Worm (Caenorhabditis elegans) whole organism, L3 larva: Measurements from ENCODE around the gene K04C2.8.

Source experiments
- ZK546.5 ChIP-seq: sonication (generic microtip); optimal IDR thresholded peaks from 2 replicates; lab custom pipeline; 2017; ENCODE audit warnings: missing biosample characterization, missing genetic modification characterization
- aly-2 ChIP-seq: fragments of 150-350 bp; optimal IDR thresholded peaks from 2 replicates; lab custom pipeline; 2014; ENCODE audit warnings: missing biosample characterization, missing genetic modification characterization
- ama-1 ChIP-seq: fragments of 150-350 bp; optimal IDR thresholded peaks from 2 replicates; lab custom pipeline; 2018
- ceh-16 ChIP-seq: sonication (generic microtip); optimal IDR thresholded peaks from 2 replicates; lab custom pipeline; 2017; ENCODE audit warnings: missing biosample characterization, missing genetic modification characterization
- ceh-28 ChIP-seq: fragments of 150-350 bp; optimal IDR thresholded peaks from 2 replicates; lab custom pipeline; 2014; ENCODE audit warnings: missing biosample characterization, missing genetic modification reagents, missing genetic modification characterization
- ceh-82 ChIP-seq: fragments of 150-350 bp; optimal IDR thresholded peaks from 2 replicates; lab custom pipeline; 2014; ENCODE audit warnings: missing biosample characterization, missing genetic modification characterization
- daf-12 ChIP-seq: fragments of 150-350 bp; optimal IDR thresholded peaks from 2 replicates; lab custom pipeline; 2014; ENCODE audit warnings: missing biosample characterization, missing genetic modification reagents, missing genetic modification characterization
- egl-27 ChIP-seq: sonication (generic microtip); optimal IDR thresholded peaks from 4 replicates; lab custom pipeline; 2017; ENCODE audit warnings: missing biosample characterization, missing genetic modification reagents, missing genetic modification characterization
- egl-5 ChIP-seq: fragments of 150-350 bp; optimal IDR thresholded peaks from 2 replicates; lab custom pipeline; 2017; ENCODE audit warnings: missing biosample characterization, missing genetic modification reagents, missing genetic modification characterization, inconsistent platforms
- elt-2 ChIP-seq: sonication (generic microtip); optimal IDR thresholded peaks from 2 replicates; lab custom pipeline; 2016; ENCODE audit warnings: missing genetic modification reagents, mild to moderate bottlenecking, missing genetic modification characterization, missing compliant biosample characterization
- hmg-11 ChIP-seq: sonication (generic microtip); optimal IDR thresholded peaks from 2 replicates; lab custom pipeline; 2016; ENCODE audit warnings: missing genetic modification characterization, missing compliant biosample characterization
- jun-1 ChIP-seq: fragments of 150-350 bp; optimal IDR thresholded peaks from 2 replicates; lab custom pipeline; 2014; ENCODE audit warnings: missing biosample characterization, missing genetic modification reagents, missing genetic modification characterization
- lin-15B ChIP-seq: fragments of 150-350 bp; optimal IDR thresholded peaks from 2 replicates; lab custom pipeline; 2014; ENCODE audit warnings: missing biosample characterization, missing genetic modification characterization
- lin-39 ChIP-seq: fragments of 150-350 bp; optimal IDR thresholded peaks from 2 replicates; lab custom pipeline; 2018; ENCODE audit warnings: missing biosample characterization, missing genetic modification reagents, missing genetic modification characterization
- mdl-1 ChIP-seq: fragments of 150-350 bp; optimal IDR thresholded peaks from 2 replicates; lab custom pipeline; 2014; ENCODE audit warnings: missing biosample characterization, missing genetic modification characterization
- mml-1 ChIP-seq: fragments of 150-350 bp; sonication (generic microtip); optimal IDR thresholded peaks from 3 replicates; lab custom pipeline; 2014; ENCODE audit warnings: missing biosample characterization, missing genetic modification characterization
- nfya-1 ChIP-seq: sonication (generic microtip); optimal IDR thresholded peaks from 2 replicates; lab custom pipeline; 2017; ENCODE audit warnings: missing genetic modification characterization, mild to moderate bottlenecking, missing compliant biosample characterization, antibody characterized with exemption, moderate library complexity; ENCODE audit not compliant: insufficient read depth
- nhr-11 ChIP-seq: fragments of 150-350 bp; optimal IDR thresholded peaks from 2 replicates; lab custom pipeline; 2014; ENCODE audit warnings: missing biosample characterization, missing genetic modification characterization
- nhr-12 ChIP-seq: fragments of 150-350 bp; optimal IDR thresholded peaks from 2 replicates; lab custom pipeline; 2014; ENCODE audit warnings: missing biosample characterization, missing genetic modification characterization
- nhr-23 ChIP-seq: fragments of 150-350 bp; optimal IDR thresholded peaks from 2 replicates; lab custom pipeline; 2014; ENCODE audit warnings: missing biosample characterization, missing genetic modification reagents, missing genetic modification characterization
- nhr-237 ChIP-seq: fragments of 150-350 bp; optimal IDR thresholded peaks from 2 replicates; lab custom pipeline; 2014; ENCODE audit warnings: missing biosample characterization, missing genetic modification characterization
- nhr-25 ChIP-seq: sonication (generic microtip); optimal IDR thresholded peaks from 2 replicates; lab custom pipeline; 2017; ENCODE audit warnings: missing biosample characterization, missing genetic modification characterization
- nhr-28 ChIP-seq: fragments of 150-350 bp; optimal IDR thresholded peaks from 2 replicates; lab custom pipeline; 2014; ENCODE audit warnings: missing biosample characterization, missing genetic modification characterization
- nhr-76 ChIP-seq: fragments of 150-350 bp; sonication (generic microtip); optimal IDR thresholded peaks from 5 replicates; lab custom pipeline; 2014; ENCODE audit warnings: missing biosample characterization, missing genetic modification characterization
- nhr-77 ChIP-seq: fragments of 150-350 bp; optimal IDR thresholded peaks from 2 replicates; lab custom pipeline; 2014; ENCODE audit warnings: missing biosample characterization, missing genetic modification characterization
- pha-4 ChIP-seq: fragments of 150-350 bp; optimal IDR thresholded peaks from 2 replicates; lab custom pipeline; 2014; ENCODE audit warnings: missing biosample characterization, missing genetic modification reagents, missing genetic modification characterization
- pqm-1 ChIP-seq: fragments of 150-350 bp; optimal IDR thresholded peaks from 2 replicates; lab custom pipeline; 2017; ENCODE audit warnings: missing biosample characterization, missing genetic modification characterization, inconsistent platforms
- sea-2 ChIP-seq: fragments of 150-350 bp; sonication (generic microtip); optimal IDR thresholded peaks from 4 replicates; lab custom pipeline; 2014; ENCODE audit warnings: missing biosample characterization, missing genetic modification reagents, missing genetic modification characterization
- skn-1 ChIP-seq: fragments of 150-350 bp; optimal IDR thresholded peaks from 2 replicates; lab custom pipeline; 2014; ENCODE audit warnings: missing biosample characterization, missing genetic modification characterization
- unc-62 ChIP-seq: fragments of 150-350 bp; sonication (generic microtip); optimal IDR thresholded peaks from 4 replicates; lab custom pipeline; 2014; ENCODE audit warnings: missing biosample characterization, missing genetic modification reagents, missing genetic modification characterization
- ztf-4 ChIP-seq: fragments of 150-350 bp; optimal IDR thresholded peaks from 2 replicates; lab custom pipeline; 2014; ENCODE audit warnings: missing biosample characterization, missing genetic modification characterization

Gene K04C2.8

ce11 chrIII:6898518-6898917 is 28.4 kb downstream of the K04C2.8 start:
- TF ChIP-seq jun-1 (peak; percentile 27), elt-2 (tag; lab: Kevin White, UChicago) (peak; percentile 4), lin-39 (tag; lab: Kevin White, UChicago) (no peak), nhr-77 (tag; lab: Kevin White, UChicago) (no peak), nfya-1 (peak; percentile 1), sea-2 (GFP tag; lab: Kevin White, UChicago) (no peak), ztf-4 (tag; lab: Kevin White, UChicago) (no peak), mml-1 (tag; lab: Kevin White, UChicago) (peak; percentile 33), nhr-11 (tag; lab: Kevin White, UChicago) (peak; percentile 54), nhr-25 (tag; lab: Kevin White, UChicago) (peak; percentile 36), unc-62 (GFP tag; lab: Kevin White, UChicago) (no peak), skn-1 (no peak), lin-15B (no peak), pqm-1 (peak; percentile 44), nhr-23 (tag; lab: Kevin White, UChicago) (peak; percentile 64)

DNA sequence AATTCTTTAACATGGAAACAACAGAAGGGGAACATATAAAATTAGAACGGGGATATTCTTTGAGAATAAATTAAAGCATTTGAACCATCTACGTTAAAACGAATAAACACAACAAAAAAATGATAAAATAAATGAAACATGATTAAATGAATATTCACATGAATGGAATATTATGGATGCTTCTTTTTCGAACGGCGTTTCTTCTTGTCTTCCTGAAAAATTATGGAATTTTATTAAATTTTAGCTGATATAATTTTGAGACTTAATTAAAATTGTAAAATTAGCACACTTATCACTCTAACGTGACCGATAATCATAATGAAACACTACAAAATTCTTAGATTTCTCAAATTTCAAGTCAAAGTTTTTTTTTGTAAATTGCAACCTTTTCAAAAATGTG is 30.5 kb downstream of the K04C2.8 start:
- TF ChIP-seq nhr-23 (tag; lab: Kevin White, UChicago) = peak; percentile 2
- TF ChIP-seq nhr-11 (tag; lab: Kevin White, UChicago) = no peak
- peak; percentile 23 for TF ChIP-seq ceh-28
- TF ChIP-seq aly-2 (tag; lab: Kevin White, UChicago) = peak; percentile 9

DNA sequence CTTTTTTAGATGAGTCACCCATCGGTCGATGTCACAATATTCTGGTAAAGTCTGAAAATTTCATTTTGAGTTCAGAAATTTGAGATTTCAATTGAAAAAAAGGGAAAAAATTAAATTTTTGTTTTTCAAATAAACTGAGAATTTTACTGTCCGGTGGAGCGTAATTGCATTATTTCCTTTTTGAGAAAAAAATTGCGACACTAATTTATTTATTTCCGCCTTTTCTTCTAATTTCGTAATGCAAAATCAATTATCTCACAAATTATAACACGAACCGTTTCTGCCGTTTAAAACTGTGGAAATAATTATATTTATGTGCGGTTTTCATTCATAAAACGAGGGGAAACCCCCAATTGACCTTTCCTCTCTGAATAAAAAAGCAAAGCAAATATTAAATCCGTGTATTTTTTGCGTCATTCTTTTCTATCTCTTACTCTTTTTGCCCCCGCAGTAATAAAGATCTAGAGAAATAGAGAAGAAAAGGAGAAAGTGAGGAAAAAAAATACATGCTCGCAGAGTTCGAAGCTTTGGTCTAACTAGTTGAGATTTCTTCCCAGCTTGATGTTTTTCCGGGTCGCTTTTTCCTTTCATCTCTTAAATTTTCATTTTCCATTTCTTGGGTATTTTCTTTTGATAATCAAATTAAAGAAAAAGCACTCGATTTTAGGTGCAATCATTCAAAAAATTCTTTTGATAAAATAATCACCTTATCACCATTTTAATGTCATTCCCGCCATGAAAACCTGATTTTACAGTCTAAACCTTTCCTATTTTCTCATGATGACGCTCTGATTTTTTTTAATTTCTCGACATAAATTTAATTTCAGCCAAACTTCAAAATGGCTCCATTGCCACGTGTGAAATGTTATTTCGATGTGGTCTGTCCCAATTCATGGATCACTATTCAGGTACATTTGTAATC is 33.2 kb downstream of the K04C2.8 start, which contains the start of the genes brc-2 and T07E3.3:
brc-2 (minus strand) TSS at position 51 of the 922 bp plus-strand sequence.
T07E3.3 (plus strand) TSS at position 822 of the 922 bp plus-strand sequence.
- TF ChIP-seq nhr-25 (tag; lab: Kevin White, UChicago) (no peak), skn-1 (peak; percentile 14), nfya-1 (peak; percentile 0), mdl-1 (tag; lab: Kevin White, UChicago) (no peak), elt-2 (tag; lab: Kevin White, UChicago) (peak; percentile 60), pqm-1 (peak; percentile 42), ceh-16 (tag; lab: Kevin White, UChicago) (no peak), pha-4 (peak; percentile 67), hmg-11 (tag; lab: Kevin White, UChicago) (peak; percentile 5), nhr-237 (tag; lab: Kevin White, UChicago) (no peak)

ce11 chrIII:6904468-6904867 is 34.4 kb downstream of the K04C2.8 start:
- TF ChIP-seq mdl-1 (tag; lab: Kevin White, UChicago) = no peak
- no peak for TF ChIP-seq ztf-4 (tag; lab: Kevin White, UChicago)
- TF ChIP-seq daf-12 (tag; lab: Kevin White, UChicago) = no peak
- no peak for TF ChIP-seq ama-1 (lab: Kevin White, UChicago)
- no peak for TF ChIP-seq egl-5 (tag; lab: Kevin White, UChicago)
- no peak for TF ChIP-seq skn-1
- TF ChIP-seq ceh-82 (tag; lab: Kevin White, UChicago) = no peak
- TF ChIP-seq nhr-12 (tag; lab: Kevin White, UChicago) = no peak
- TF ChIP-seq elt-2 (tag; lab: Kevin White, UChicago) = no peak
- no peak for TF ChIP-seq nhr-76 (tag; lab: Kevin White, UChicago)

- TF ChIP-seq nhr-76 (tag; lab: Kevin White, UChicago) (no peak), nhr-28 (tag; lab: Kevin White, UChicago) (no peak), pha-4 (no peak), nhr-12 (tag; lab: Kevin White, UChicago) (no peak), skn-1 (no peak), nhr-11 (tag; lab: Kevin White, UChicago) (no peak), ZK546.5 (tag; lab: Kevin White, UChicago) (no peak), egl-27 (tag; lab: Kevin White, UChicago) (no peak), hmg-11 (tag; lab: Kevin White, UChicago) (no peak), unc-62 (GFP tag; lab: Kevin White, UChicago) (no peak), ceh-28 (no peak)
Measured at ce11 chrIII:6906409-6906808, 36.3 kb downstream of the K04C2.8 start, which contains the start of gene T07E3.2. T07E3.2 (plus strand) TSS chrIII:6906709.
